Worm (Caenorhabditis elegans) whole organism, L1 larva: ENCODE data around the gene trpp-4.

Source experiments
- fkh-10 ChIP-seq: sonication (generic microtip); optimal IDR thresholded peaks from 2 replicates; lab custom pipeline; 2017; ENCODE audit warnings: missing biosample characterization, missing genetic modification reagents, missing genetic modification characterization
- nhr-77 ChIP-seq: fragments of 150-350 bp; optimal IDR thresholded peaks from 2 replicates; lab custom pipeline; 2014; ENCODE audit warnings: missing biosample characterization, missing genetic modification characterization
- xbp-1 ChIP-seq: sonication (generic microtip); optimal IDR thresholded peaks from 2 replicates; lab custom pipeline; 2016; ENCODE audit warnings: missing genetic modification characterization, missing compliant biosample characterization
- zag-1 ChIP-seq: fragments of 150-350 bp; optimal IDR thresholded peaks from 2 replicates; lab custom pipeline; 2014; ENCODE audit warnings: missing biosample characterization, missing genetic modification characterization

DNA sequence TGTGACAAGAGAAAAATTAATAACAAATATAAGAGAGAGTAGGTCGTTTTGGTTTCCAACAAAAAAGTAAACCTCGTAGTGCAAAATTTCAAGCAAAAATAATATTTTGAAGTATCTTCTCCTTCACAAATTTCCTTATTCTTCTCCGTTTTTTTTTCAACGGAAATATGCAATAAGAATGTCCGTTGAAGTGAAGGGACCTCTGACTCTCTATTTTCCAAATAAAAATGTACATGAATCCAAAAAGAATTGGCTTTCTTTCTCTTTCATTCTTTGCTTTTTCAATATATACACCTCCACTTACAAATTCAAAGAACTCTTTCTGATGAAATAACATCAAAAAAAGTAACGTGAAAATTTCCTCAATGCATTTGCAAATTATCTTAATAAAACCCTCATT, 16.5 kb downstream of the trpp-4 start, which contains the start of gene F36D4.1:
- TF ChIP-seq xbp-1 (tag; lab: Kevin White, UChicago) = no peak
- no peak for TF ChIP-seq nhr-77 (tag; lab: Kevin White, UChicago)
- TF ChIP-seq zag-1 (tag; lab: Kevin White, UChicago) = no peak
- TF ChIP-seq fkh-10 = no peak
